Worm (Caenorhabditis elegans) whole organism, L3 larva: ENCODE results near the gene F44D12.8.

Source experiments
- ZK546.5 ChIP-seq: sonication (generic microtip); optimal IDR thresholded peaks from 2 replicates; lab custom pipeline; 2017; ENCODE audit warnings: missing biosample characterization, missing genetic modification characterization
- aly-2 ChIP-seq: fragments of 150-350 bp; optimal IDR thresholded peaks from 2 replicates; lab custom pipeline; 2014; ENCODE audit warnings: missing biosample characterization, missing genetic modification characterization
- ama-1 ChIP-seq: fragments of 150-350 bp; optimal IDR thresholded peaks from 2 replicates; lab custom pipeline; 2018
- ceh-28 ChIP-seq: fragments of 150-350 bp; optimal IDR thresholded peaks from 2 replicates; lab custom pipeline; 2014; ENCODE audit warnings: missing biosample characterization, missing genetic modification reagents, missing genetic modification characterization
- ceh-82 ChIP-seq: fragments of 150-350 bp; optimal IDR thresholded peaks from 2 replicates; lab custom pipeline; 2014; ENCODE audit warnings: missing biosample characterization, missing genetic modification characterization
- ceh-9 ChIP-seq: sonication (generic microtip); optimal IDR thresholded peaks from 2 replicates; lab custom pipeline; 2018; ENCODE audit warnings: missing biosample characterization, missing genetic modification characterization
- egl-5 ChIP-seq: fragments of 150-350 bp; optimal IDR thresholded peaks from 2 replicates; lab custom pipeline; 2017; ENCODE audit warnings: missing biosample characterization, missing genetic modification reagents, missing genetic modification characterization, inconsistent platforms
- elt-1 ChIP-seq: fragments of 150-350 bp; optimal IDR thresholded peaks from 2 replicates; lab custom pipeline; 2014; ENCODE audit warnings: missing biosample characterization, missing genetic modification characterization
- elt-2 ChIP-seq: sonication (generic microtip); optimal IDR thresholded peaks from 2 replicates; lab custom pipeline; 2016; ENCODE audit warnings: missing genetic modification reagents, mild to moderate bottlenecking, missing genetic modification characterization, missing compliant biosample characterization
- elt-3 ChIP-seq, 3 experiments: fragments of 150-350 bp in 1 of 3; sonication (generic microtip) in 2 of 3; optimal IDR thresholded peaks; 2 replicates in 2 of 3; 4 replicates in 1 of 3; lab custom pipeline; 2014 to 2017; ENCODE audit warnings: missing biosample characterization in 3 of 3, missing genetic modification characterization in 3 of 3
- eor-1 ChIP-seq, 2 experiments: fragments of 150-350 bp; optimal IDR thresholded peaks; 2 replicates each; lab custom pipeline; 2014 to 2018; ENCODE audit warnings: missing biosample characterization in 2 of 2, missing genetic modification characterization in 2 of 2
- fkh-10 ChIP-seq: sonication (generic microtip); optimal IDR thresholded peaks from 2 replicates; lab custom pipeline; 2017; ENCODE audit warnings: missing biosample characterization, missing genetic modification reagents, missing genetic modification characterization
- fos-1 ChIP-seq: fragments of 150-350 bp; optimal IDR thresholded peaks from 2 replicates; lab custom pipeline; 2014; ENCODE audit warnings: missing biosample characterization, missing genetic modification characterization
- lsy-12 ChIP-seq: sonication (generic microtip); optimal IDR thresholded peaks from 2 replicates; lab custom pipeline; 2016; ENCODE audit warnings: mild to moderate bottlenecking, missing genetic modification characterization, missing compliant biosample characterization
- mml-1 ChIP-seq: fragments of 150-350 bp; sonication (generic microtip); optimal IDR thresholded peaks from 3 replicates; lab custom pipeline; 2014; ENCODE audit warnings: missing biosample characterization, missing genetic modification characterization
- nfya-1 ChIP-seq: sonication (generic microtip); optimal IDR thresholded peaks from 2 replicates; lab custom pipeline; 2017; ENCODE audit warnings: missing genetic modification characterization, mild to moderate bottlenecking, missing compliant biosample characterization, antibody characterized with exemption, moderate library complexity; ENCODE audit not compliant: insufficient read depth
- nhr-12 ChIP-seq: fragments of 150-350 bp; optimal IDR thresholded peaks from 2 replicates; lab custom pipeline; 2014; ENCODE audit warnings: missing biosample characterization, missing genetic modification characterization
- nhr-23 ChIP-seq: fragments of 150-350 bp; optimal IDR thresholded peaks from 2 replicates; lab custom pipeline; 2014; ENCODE audit warnings: missing biosample characterization, missing genetic modification reagents, missing genetic modification characterization
- nhr-25 ChIP-seq: sonication (generic microtip); optimal IDR thresholded peaks from 2 replicates; lab custom pipeline; 2017; ENCODE audit warnings: missing biosample characterization, missing genetic modification characterization
- nhr-28 ChIP-seq: fragments of 150-350 bp; optimal IDR thresholded peaks from 2 replicates; lab custom pipeline; 2014; ENCODE audit warnings: missing biosample characterization, missing genetic modification characterization
- nhr-43 ChIP-seq: sonication (generic microtip); optimal IDR thresholded peaks from 2 replicates; lab custom pipeline; 2016; ENCODE audit warnings: mild to moderate bottlenecking, missing genetic modification characterization, missing compliant biosample characterization; ENCODE audit not compliant: poor library complexity, severe bottlenecking
- nhr-67 ChIP-seq: fragments of 150-350 bp; optimal IDR thresholded peaks from 2 replicates; lab custom pipeline; 2014; ENCODE audit warnings: missing biosample characterization, missing genetic modification characterization
- nhr-76 ChIP-seq: fragments of 150-350 bp; sonication (generic microtip); optimal IDR thresholded peaks from 5 replicates; lab custom pipeline; 2014; ENCODE audit warnings: missing biosample characterization, missing genetic modification characterization
- pha-4 ChIP-seq: fragments of 150-350 bp; optimal IDR thresholded peaks from 2 replicates; lab custom pipeline; 2014; ENCODE audit warnings: missing biosample characterization, missing genetic modification reagents, missing genetic modification characterization
- pqm-1 ChIP-seq: fragments of 150-350 bp; optimal IDR thresholded peaks from 2 replicates; lab custom pipeline; 2017; ENCODE audit warnings: missing biosample characterization, missing genetic modification characterization, inconsistent platforms
- sea-2 ChIP-seq: fragments of 150-350 bp; sonication (generic microtip); optimal IDR thresholded peaks from 4 replicates; lab custom pipeline; 2014; ENCODE audit warnings: missing biosample characterization, missing genetic modification reagents, missing genetic modification characterization
- skn-1 ChIP-seq: fragments of 150-350 bp; optimal IDR thresholded peaks from 2 replicates; lab custom pipeline; 2014; ENCODE audit warnings: missing biosample characterization, missing genetic modification characterization
- snpc-4 ChIP-seq: fragments of 150-350 bp; optimal IDR thresholded peaks from 2 replicates; lab custom pipeline; 2014; ENCODE audit warnings: missing biosample characterization, missing genetic modification characterization
- tbx-2 ChIP-seq: sonication (generic microtip); optimal IDR thresholded peaks from 2 replicates; lab custom pipeline; 2016; ENCODE audit warnings: mild to moderate bottlenecking, missing genetic modification characterization, missing compliant biosample characterization
- unc-39 ChIP-seq: sonication (generic microtip); optimal IDR thresholded peaks from 4 replicates; lab custom pipeline; 2017; ENCODE audit warnings: missing biosample characterization, missing genetic modification characterization
- unc-62 ChIP-seq: fragments of 150-350 bp; sonication (generic microtip); optimal IDR thresholded peaks from 4 replicates; lab custom pipeline; 2014; ENCODE audit warnings: missing biosample characterization, missing genetic modification reagents, missing genetic modification characterization
- zag-1 ChIP-seq: fragments of 150-350 bp; optimal IDR thresholded peaks from 2 replicates; lab custom pipeline; 2014; ENCODE audit warnings: missing biosample characterization, missing genetic modification characterization
- ztf-11 ChIP-seq: fragments of 150-350 bp; optimal IDR thresholded peaks from 2 replicates; lab custom pipeline; 2014; ENCODE audit warnings: missing biosample characterization, missing genetic modification characterization
- ztf-4 ChIP-seq: fragments of 150-350 bp; optimal IDR thresholded peaks from 2 replicates; lab custom pipeline; 2014; ENCODE audit warnings: missing biosample characterization, missing genetic modification characterization

The F44D12.8 gene

ce11 chrIV:10009536-10009935, 13.6 kb upstream of the F44D12.8 start, which contains the start of gene magu-4:
TSS of gene magu-4 (plus strand) at chrIV:10009753.
- peak; percentile 61 for TF ChIP-seq nhr-23
- TF ChIP-seq nhr-12 (tag; lab: Kevin White, UChicago): no peak
- no peak for TF ChIP-seq fkh-10 (GFP tag; lab: Kevin White, UChicago)
- no peak for TF ChIP-seq pqm-1 (tag; lab: Kevin White, UChicago)
- no peak for TF ChIP-seq tbx-2

ce11 chrIV:10016977-10017376, 6.1 kb upstream of the F44D12.8 start, which contains the start of gene ent-7:
TSS of gene ent-7 (plus strand) at chrIV:10017277.
- TF ChIP-seq unc-39 (no peak), zag-1 (tag; lab: Kevin White, UChicago) (no peak), egl-5 (tag; lab: Kevin White, UChicago) (no peak)

- peak; percentile 1 for TF ChIP-seq pqm-1 (tag; lab: Kevin White, UChicago)
- TF ChIP-seq nhr-76: no peak
- TF ChIP-seq pha-4 (tag; lab: Kevin White, UChicago): peak; percentile 22
Measured at ce11 chrIV:10017633-10018032, 5.5 kb upstream of the F44D12.8 start, which contains the start of gene F44D12.2. TSS of gene F44D12.2 (minus strand) at chrIV:10017733.

- TF ChIP-seq ceh-82 (no peak), tbx-2 (no peak), ceh-9 (tag; lab: Kevin White, UChicago) (no peak), ZK546.5 (tag; lab: Kevin White, UChicago) (no peak)
Measured at ce11 chrIV:10021283-10021682, 1.8 kb upstream of the F44D12.8 start, which contains the start of gene F44D12.19. TSS of gene F44D12.19 (plus strand) at chrIV:10021583.

ce11 chrIV:10026129-10026528, 3.0 kb downstream of the F44D12.8 start:
- TF ChIP-seq snpc-4 (tag; lab: Kevin White, UChicago) (no peak), pha-4 (tag; lab: Kevin White, UChicago) (no peak), skn-1 (tag; lab: Kevin White, UChicago) (no peak), elt-1 (tag; lab: Kevin White, UChicago) (no peak), ama-1 (lab: Kevin White, UChicago) (no peak), zag-1 (tag; lab: Kevin White, UChicago) (no peak), mml-1 (tag; lab: Kevin White, UChicago) (no peak), nhr-23 (no peak), fkh-10 (GFP tag; lab: Kevin White, UChicago) (no peak), pqm-1 (tag; lab: Kevin White, UChicago) (no peak), ztf-4 (no peak), eor-1 (tag; optimal IDR thresholded peaks at IDR 0.05; lab: Kevin White, UChicago) (no peak), elt-3 (tag; optimal IDR thresholded peaks at IDR 0.05; lab: Kevin White, UChicago) (no peak), sea-2 (GFP tag; lab: Kevin White, UChicago) (no peak)

- TF ChIP-seq nhr-28 (tag; lab: Kevin White, UChicago) (no peak), unc-62 (GFP tag; lab: Kevin White, UChicago) (no peak), ztf-11 (no peak), nhr-43 (tag; lab: Kevin White, UChicago) (no peak), elt-2 (tag; lab: Kevin White, UChicago) (no peak), nhr-67 (tag; lab: Kevin White, UChicago) (no peak), fkh-10 (GFP tag; lab: Kevin White, UChicago) (no peak), nhr-25 (tag; lab: Kevin White, UChicago) (no peak), nfya-1 (tag; lab: Kevin White, UChicago) (no peak), lsy-12 (tag; lab: Kevin White, UChicago) (no peak), nhr-76 (no peak), elt-3 (tag; optimal IDR thresholded peaks at IDR 0.05; lab: Kevin White, UChicago) (no peak), pqm-1 (tag; lab: Kevin White, UChicago) (no peak), fos-1 (tag; lab: Kevin White, UChicago) (no peak), snpc-4 (tag; lab: Kevin White, UChicago) (no peak), ceh-28 (no peak), aly-2 (tag; lab: Kevin White, UChicago) (no peak)
Measured at ce11 chrIV:10027566-10027965, 4.5 kb downstream of the F44D12.8 start, which contains the start of gene gipc-2. TSS of gene gipc-2 (minus strand) at chrIV:10027666.
